Worm (Caenorhabditis elegans): Measurements from ENCODE around the gene C31C9.7.

Gene C31C9.7

DNA sequence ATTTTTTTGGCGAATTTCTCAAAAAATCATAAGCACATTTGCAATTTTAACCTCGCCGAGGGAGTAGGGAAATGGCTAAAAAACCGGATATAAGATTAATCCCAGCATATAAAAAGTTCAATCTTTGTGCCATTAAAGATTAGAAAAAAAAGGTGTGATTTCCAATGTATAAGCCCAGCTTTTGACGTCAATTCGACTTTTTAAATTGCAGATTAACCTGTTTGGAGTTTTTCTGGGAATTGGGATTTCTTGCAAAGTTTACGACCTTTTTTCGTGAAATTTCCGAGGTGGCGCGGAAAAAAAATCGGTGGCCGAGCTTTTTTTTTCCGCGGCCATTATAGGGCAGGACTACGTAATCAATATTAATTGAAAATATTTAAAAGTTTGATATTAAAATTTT is 28.8 kb downstream of the C31C9.7 start:
- TF ChIP-seq W03F9.2 (tag; optimal IDR thresholded peaks at IDR 0.05) (no peak), dao-5 (tag; optimal IDR thresholded peaks at IDR 0.05) (no peak), him-1 (tag; optimal IDR thresholded peaks at IDR 0.05) (no peak)

ce11 chrII:13711493-13712055 is 42.7 kb downstream of the C31C9.7 start:
- no peak for TF ChIP-seq dao-5 (tag; optimal IDR thresholded peaks at IDR 0.05)
- no peak for TF ChIP-seq him-1 (tag; optimal IDR thresholded peaks at IDR 0.05)
- no peak for TF ChIP-seq W03F9.2 (tag; optimal IDR thresholded peaks at IDR 0.05)

ce11 chrII:13713239-13713638 is 44.3 kb downstream of the C31C9.7 start:
- TF ChIP-seq W03F9.2 (tag; optimal IDR thresholded peaks at IDR 0.05) (no peak), dao-5 (tag; optimal IDR thresholded peaks at IDR 0.05) (no peak), him-1 (tag; optimal IDR thresholded peaks at IDR 0.05) (no peak)

DNA sequence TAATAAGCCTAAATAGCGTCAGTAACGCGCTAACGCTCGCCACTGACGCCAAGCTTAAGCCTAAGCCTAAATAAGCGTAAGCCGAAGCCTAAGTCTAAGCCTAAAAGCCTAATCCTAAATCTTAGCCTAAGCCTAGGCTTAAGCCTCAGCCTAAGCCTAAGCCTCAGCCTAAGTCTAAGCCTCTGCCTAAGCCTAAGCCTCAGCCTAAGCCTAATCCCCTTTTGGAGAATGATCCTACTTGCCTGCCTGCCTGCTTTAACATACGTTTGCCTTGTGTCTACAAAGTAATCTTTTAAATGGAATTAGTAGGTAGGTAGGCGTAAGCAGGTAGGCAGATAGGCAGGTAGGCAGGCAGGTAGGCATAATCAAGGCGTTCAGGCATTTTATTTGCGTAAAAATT is 46.4 kb downstream of the C31C9.7 start:
- TF ChIP-seq him-1 (tag; optimal IDR thresholded peaks at IDR 0.05) (no peak), W03F9.2 (tag; optimal IDR thresholded peaks at IDR 0.05) (no peak), dao-5 (tag; optimal IDR thresholded peaks at IDR 0.05) (no peak)

DNA sequence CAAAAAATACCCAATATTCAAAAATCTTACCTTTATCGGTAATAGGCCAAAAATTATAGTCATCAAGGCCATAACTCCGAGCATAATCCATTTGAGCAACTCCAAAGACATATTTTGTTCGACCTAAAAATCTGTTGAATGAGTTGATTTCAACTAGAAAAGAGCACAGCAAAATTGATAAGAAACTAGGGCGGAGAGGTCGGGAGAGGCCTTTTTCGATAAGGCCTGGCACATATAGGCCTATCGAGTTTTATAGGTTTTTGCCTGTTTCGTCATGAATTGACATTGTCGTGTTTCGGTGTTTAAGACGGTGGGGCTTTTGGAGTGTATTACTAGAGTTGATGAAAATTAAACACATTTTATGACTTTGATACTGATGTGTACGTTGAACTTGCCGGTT is 46.8 kb downstream of the C31C9.7 start, which contains the start of gene zipt-2.3:
zipt-2.3 (minus strand) TSS at position 147 of the 400 bp plus-strand sequence.
- TF ChIP-seq dao-5 (tag; optimal IDR thresholded peaks at IDR 0.05) (no peak), him-1 (tag; optimal IDR thresholded peaks at IDR 0.05) (no peak), W03F9.2 (tag; optimal IDR thresholded peaks at IDR 0.05) (no peak)

DNA sequence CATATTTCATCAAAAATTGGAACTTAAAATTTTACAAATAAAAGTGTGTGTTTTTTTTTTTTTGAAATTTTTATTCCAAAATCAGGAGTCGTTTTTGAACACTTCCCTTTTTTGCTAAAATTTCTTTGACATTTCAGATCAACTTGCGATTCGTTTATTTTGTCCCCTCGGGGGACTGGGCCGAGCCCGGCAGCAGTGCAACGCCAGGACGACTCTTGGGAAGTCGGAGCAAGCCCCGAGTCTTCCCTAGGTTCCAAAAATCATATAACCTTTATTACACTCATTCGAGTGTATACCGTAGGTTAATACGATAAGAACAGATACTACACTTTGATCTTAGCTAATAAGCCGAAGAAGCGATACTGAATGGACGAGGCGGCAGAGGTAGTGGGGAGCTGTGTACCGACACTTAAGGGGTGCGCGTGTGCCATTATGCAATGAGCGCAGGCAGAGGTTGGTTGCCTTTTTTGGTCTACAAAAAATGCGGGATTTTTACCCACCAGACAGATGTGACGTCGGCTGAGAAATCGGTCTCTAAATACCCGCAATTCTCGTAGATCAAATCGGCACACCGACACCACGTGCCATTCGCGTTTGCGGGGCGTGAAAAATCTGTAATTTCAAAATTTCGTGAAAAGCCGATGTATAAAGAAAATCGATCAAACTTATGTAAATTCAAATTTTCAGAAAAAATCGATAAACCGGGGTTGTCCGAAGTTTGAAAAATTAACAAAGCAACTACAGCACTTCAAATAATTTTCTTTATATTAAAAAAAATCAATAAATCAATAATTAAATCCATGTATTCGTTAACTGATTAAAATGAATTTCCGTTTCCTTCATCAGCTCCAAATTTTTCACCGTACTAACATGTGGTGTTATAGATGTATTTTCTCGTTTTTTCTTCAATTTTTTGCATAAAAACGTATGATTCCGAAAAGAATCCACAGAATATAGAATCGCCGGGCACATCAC is 48.8 kb downstream of the C31C9.7 start:
- no peak for TF ChIP-seq W03F9.2 (tag; optimal IDR thresholded peaks at IDR 0.05)
- no peak for TF ChIP-seq dao-5 (tag; optimal IDR thresholded peaks at IDR 0.05)
- no peak for TF ChIP-seq him-1 (tag; optimal IDR thresholded peaks at IDR 0.05)

Data from whole organism, L4/young adult.